Worm (Caenorhabditis elegans) whole organism, late embryonic: ENCODE data around the gene mel-11.
A peak's percentile ranks its signal among the peaks of the same experiment; 100 is the strongest.

Experiments
- C08G9.2 ChIP-seq: sonication (generic microtip); optimal IDR thresholded peaks from 2 replicates; lab custom pipeline; 2016; ENCODE audit warnings: mild to moderate bottlenecking, missing genetic modification characterization, moderate library complexity, missing compliant biosample characterization
- C38D4.7 ChIP-seq: fragments of 200-800 bp; sonication (Bioruptor generic); optimal IDR thresholded peaks from 2 replicates; lab custom pipeline; 2018; ENCODE audit warnings: mild to moderate bottlenecking, missing genetic modification characterization, moderate library complexity, missing compliant biosample characterization
- F13H6.1 ChIP-seq: sonication (generic microtip); optimal IDR thresholded peaks from 2 replicates; lab custom pipeline; 2016; ENCODE audit warnings: missing genetic modification characterization, missing compliant biosample characterization
- T23F11.4 ChIP-seq: fragments of 200-800 bp; sonication (Bioruptor generic); optimal IDR thresholded peaks from 2 replicates; lab custom pipeline; 2018; ENCODE audit warnings: mild to moderate bottlenecking, missing genetic modification characterization, missing compliant biosample characterization
- ama-1 ChIP-seq: fragments of 150-350 bp; optimal IDR thresholded peaks from 2 replicates; lab custom pipeline; 2014
- ceh-18 ChIP-seq: sonication (generic microtip); optimal IDR thresholded peaks from 2 replicates; lab custom pipeline; 2016; ENCODE audit warnings: missing genetic modification characterization, missing compliant biosample characterization
- ceh-19 ChIP-seq: fragments of 200-800 bp; sonication (Bioruptor generic); optimal IDR thresholded peaks from 2 replicates; lab custom pipeline; 2018; ENCODE audit warnings: mild to moderate bottlenecking, missing genetic modification characterization, missing compliant biosample characterization
- ceh-2 ChIP-seq: sonication (generic microtip); optimal IDR thresholded peaks from 2 replicates; lab custom pipeline; 2016; ENCODE audit warnings: missing genotype, missing genetic modification characterization, missing compliant biosample characterization
- ceh-31 ChIP-seq: sonication (generic microtip); optimal IDR thresholded peaks from 2 replicates; lab custom pipeline; 2016; ENCODE audit warnings: missing genetic modification characterization, missing compliant biosample characterization
- ceh-34 ChIP-seq: sonication (generic microtip); optimal IDR thresholded peaks from 2 replicates; lab custom pipeline; 2016; ENCODE audit warnings: mild to moderate bottlenecking, missing genetic modification characterization, missing compliant biosample characterization
- ceh-45 ChIP-seq: fragments of 200-800 bp; sonication (Bioruptor generic); IDR thresholded peaks from 2 replicates; pipeline ENCODE4 v1.3.6; 2022; ENCODE audit warnings: missing genetic modification reagents, missing genetic modification characterization, missing compliant biosample characterization
- ceh-48 ChIP-seq: sonication (generic microtip); optimal IDR thresholded peaks from 2 replicates; lab custom pipeline; 2016; ENCODE audit warnings: missing genetic modification characterization, inconsistent platforms, missing compliant biosample characterization
- ceh-9 ChIP-seq: sonication (generic microtip); optimal IDR thresholded peaks from 2 replicates; lab custom pipeline; 2016; ENCODE audit warnings: mild to moderate bottlenecking, missing genetic modification characterization, inconsistent platforms, missing compliant biosample characterization
- elt-2 ChIP-seq: sonication (generic microtip); optimal IDR thresholded peaks from 2 replicates; lab custom pipeline; 2016; ENCODE audit warnings: missing genetic modification reagents, missing genetic modification characterization, missing compliant biosample characterization
- elt-4 ChIP-seq: sonication (generic microtip); optimal IDR thresholded peaks from 2 replicates; lab custom pipeline; 2016; ENCODE audit warnings: missing genetic modification characterization, missing compliant biosample characterization
- eyg-1 ChIP-seq: sonication (generic microtip); optimal IDR thresholded peaks from 2 replicates; lab custom pipeline; 2016; ENCODE audit warnings: missing genotype, missing genetic modification characterization, missing compliant biosample characterization
- fax-1 ChIP-seq: sonication (generic microtip); optimal IDR thresholded peaks from 2 replicates; lab custom pipeline; 2016; ENCODE audit warnings: missing genotype, missing genetic modification characterization, missing compliant biosample characterization
- fkh-6 ChIP-seq: sonication (generic microtip); optimal IDR thresholded peaks from 2 replicates; lab custom pipeline; 2016; ENCODE audit warnings: missing genetic modification characterization, missing compliant biosample characterization
- hlh-30 ChIP-seq: sonication (generic microtip); optimal IDR thresholded peaks from 2 replicates; lab custom pipeline; 2017; ENCODE audit warnings: antibody characterized with exemption, missing genetic modification characterization, missing compliant biosample characterization; ENCODE audit not compliant: insufficient read depth
- hlh-8 ChIP-seq: sonication (generic microtip); optimal IDR thresholded peaks from 2 replicates; lab custom pipeline; 2016; ENCODE audit warnings: missing genotype, missing genetic modification characterization, missing compliant biosample characterization
- lin-11 ChIP-seq: fragments of 200-800 bp; sonication (Bioruptor generic); optimal IDR thresholded peaks from 2 replicates; lab custom pipeline; 2018; ENCODE audit warnings: mild to moderate bottlenecking, missing genetic modification characterization, missing compliant biosample characterization
- nfya-1 ChIP-seq: sonication (generic microtip); optimal IDR thresholded peaks from 2 replicates; lab custom pipeline; 2017; ENCODE audit warnings: missing genetic modification characterization, mild to moderate bottlenecking, missing compliant biosample characterization, antibody characterized with exemption, moderate library complexity
- nhr-232 ChIP-seq: sonication (generic microtip); optimal IDR thresholded peaks from 2 replicates; lab custom pipeline; 2016; ENCODE audit warnings: missing genetic modification characterization, missing compliant biosample characterization
- npax-4 ChIP-seq: sonication (generic microtip); optimal IDR thresholded peaks from 2 replicates; lab custom pipeline; 2016; ENCODE audit warnings: missing genetic modification characterization, missing compliant biosample characterization
- pag-3 ChIP-seq: sonication (generic microtip); optimal IDR thresholded peaks from 2 replicates; lab custom pipeline; 2016; ENCODE audit warnings: missing compliant biosample characterization, missing genetic modification characterization, borderline replicate concordance
- pat-9 ChIP-seq: fragments of 200-800 bp; sonication (Bioruptor generic); optimal IDR thresholded peaks from 2 replicates; lab custom pipeline; 2018; ENCODE audit warnings: mild to moderate bottlenecking, missing genetic modification characterization, moderate library complexity, missing compliant biosample characterization
- pax-1 ChIP-seq: fragments of 150-350 bp; optimal IDR thresholded peaks from 2 replicates; lab custom pipeline; 2014; ENCODE audit warnings: missing biosample characterization, missing genetic modification characterization
- pqm-1 ChIP-seq: sonication (generic microtip); optimal IDR thresholded peaks from 2 replicates; lab custom pipeline; 2016; ENCODE audit warnings: missing genetic modification characterization, missing compliant biosample characterization
- ref-2 ChIP-seq: sonication (generic microtip); optimal IDR thresholded peaks from 2 replicates; lab custom pipeline; 2016; ENCODE audit warnings: missing genetic modification characterization, missing compliant biosample characterization
- sox-2 ChIP-seq: fragments of 200-800 bp; sonication (Bioruptor generic); IDR thresholded peaks from 2 replicates; pipeline ENCODE4 v1.3.6; 2022; ENCODE audit warnings: missing genetic modification reagents, missing genetic modification characterization, missing compliant biosample characterization
- syd-9 ChIP-seq: sonication (generic microtip); optimal IDR thresholded peaks from 2 replicates; lab custom pipeline; 2016; ENCODE audit warnings: mild to moderate bottlenecking, missing genetic modification characterization, moderate library complexity, missing compliant biosample characterization
- tbx-2 ChIP-seq: sonication (generic microtip); optimal IDR thresholded peaks from 2 replicates; lab custom pipeline; 2016; ENCODE audit warnings: missing genetic modification characterization, missing compliant biosample characterization
- unc-42 ChIP-seq: sonication (generic microtip); optimal IDR thresholded peaks from 2 replicates; lab custom pipeline; 2016; ENCODE audit warnings: missing genotype, missing genetic modification characterization, missing compliant biosample characterization
- unc-55 ChIP-seq: sonication (generic microtip); optimal IDR thresholded peaks from 2 replicates; lab custom pipeline; 2017; ENCODE audit warnings: missing biosample characterization, missing genetic modification reagents, missing genetic modification characterization

Gene mel-11

ce11 chrII:9310204-9310603 lies 48.1 kb upstream of the mel-11 start, which contains the start of gene cam-1:
Gene cam-1 (minus strand): TSS chrII:9310304.
- no peak for TF ChIP-seq elt-2
- no peak for TF ChIP-seq C08G9.2 (tag; lab: Kevin White, UChicago)
- TF ChIP-seq ama-1 (lab: Kevin White, UChicago) = no peak
- no peak for TF ChIP-seq ceh-31 (tag; lab: Kevin White, UChicago)
- TF ChIP-seq T23F11.4 = no peak
- TF ChIP-seq hlh-30 = no peak
- TF ChIP-seq ceh-18 (tag; lab: Kevin White, UChicago) = no peak
- TF ChIP-seq ceh-45 (GFP tag; lab: Robert Waterston, UW) = no peak
- TF ChIP-seq ceh-19 (GFP tag; lab: Kevin White, UChicago) = no peak
- TF ChIP-seq unc-55 (GFP tag; lab: Kevin White, UChicago) = no peak
- TF ChIP-seq pat-9 (tag; lab: Kevin White, UChicago) = no peak
- TF ChIP-seq hlh-8 (tag; lab: Kevin White, UChicago) = no peak
- no peak for TF ChIP-seq ceh-9
- TF ChIP-seq ref-2 (tag; lab: Kevin White, UChicago) = no peak
- no peak for TF ChIP-seq pag-3
- no peak for TF ChIP-seq pqm-1 (tag; lab: Kevin White, UChicago)
- TF ChIP-seq npax-4 (tag; lab: Kevin White, UChicago) = no peak
- no peak for TF ChIP-seq ceh-2
- TF ChIP-seq lin-11 (tag; lab: Kevin White, UChicago) = no peak
- no peak for TF ChIP-seq nfya-1 (tag; lab: Kevin White, UChicago)

DNA sequence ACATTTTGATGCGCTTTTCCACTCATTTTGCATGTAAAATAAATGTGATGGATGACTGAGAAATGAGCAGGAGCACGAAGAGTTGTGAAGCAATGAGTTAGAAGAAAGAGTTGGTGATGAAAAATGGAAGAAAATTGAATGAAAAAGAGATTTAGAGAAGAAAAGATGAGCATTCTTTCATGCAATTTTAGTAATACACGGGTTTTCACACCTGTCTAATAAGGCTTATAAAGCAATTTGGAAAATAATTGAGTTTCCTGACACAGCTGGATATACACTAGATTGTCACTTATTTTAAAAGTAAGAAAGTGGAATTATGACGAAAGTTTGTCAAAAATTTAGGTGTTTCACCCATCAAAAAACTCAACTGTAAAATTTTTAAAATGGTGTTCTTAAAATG lies 47.5 kb upstream of the mel-11 start:
- TF ChIP-seq eyg-1 (tag; lab: Kevin White, UChicago) (no peak), fax-1 (tag; lab: Kevin White, UChicago) (no peak), unc-42 (tag; lab: Kevin White, UChicago) (peak; percentile 48)

DNA sequence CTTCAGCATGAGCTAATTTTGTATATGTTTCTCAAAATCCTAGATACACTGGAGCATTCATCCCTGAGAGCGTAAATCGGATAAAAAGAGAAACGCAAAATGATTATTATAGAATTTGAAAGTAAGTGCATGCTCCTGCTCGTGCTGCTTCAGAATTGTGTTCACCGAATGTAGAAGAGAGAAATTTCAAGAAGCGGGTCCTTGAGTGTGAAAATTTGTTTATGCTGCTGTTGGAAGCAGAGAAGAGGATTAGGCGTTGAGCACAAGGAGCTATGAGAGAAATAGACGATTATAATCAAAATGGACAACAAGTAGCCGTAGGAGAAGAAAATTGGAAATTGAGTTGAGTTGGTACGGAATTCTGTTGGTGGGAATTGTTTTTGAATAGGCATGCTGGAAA lies 46.6 kb upstream of the mel-11 start:
- no peak for TF ChIP-seq nhr-232 (tag; lab: Kevin White, UChicago)
- no peak for TF ChIP-seq pag-3
- no peak for TF ChIP-seq F13H6.1
- no peak for TF ChIP-seq pqm-1 (tag; lab: Kevin White, UChicago)
- no peak for TF ChIP-seq fkh-6 (tag; lab: Kevin White, UChicago)
- no peak for TF ChIP-seq ceh-48 (tag; lab: Kevin White, UChicago)
- TF ChIP-seq ref-2 (tag; lab: Kevin White, UChicago) = no peak
- TF ChIP-seq unc-42 (tag; lab: Kevin White, UChicago) = peak; percentile 88
- TF ChIP-seq pax-1 (tag; lab: Kevin White, UChicago) = no peak
- TF ChIP-seq, all 69 proteins: peak for 1

ce11 chrII:9313335-9313734 lies 45.0 kb upstream of the mel-11 start:
- no peak for TF ChIP-seq C38D4.7 (GFP tag; lab: Kevin White, UChicago)
- peak; percentile 48 for TF ChIP-seq ref-2 (tag; lab: Kevin White, UChicago)
- no peak for TF ChIP-seq syd-9 (tag; lab: Kevin White, UChicago)
- peak; percentile 93 for TF ChIP-seq pax-1 (tag; lab: Kevin White, UChicago)
- TF ChIP-seq ceh-34 (tag; lab: Kevin White, UChicago) = peak; percentile 67
- peak; percentile 34 for TF ChIP-seq ceh-2
- peak; percentile 83 for TF ChIP-seq ceh-31 (tag; lab: Kevin White, UChicago)
- TF ChIP-seq ceh-19 (GFP tag; lab: Kevin White, UChicago) = peak; percentile 26
- TF ChIP-seq elt-4 = no peak
- TF ChIP-seq sox-2 = peak; percentile 73

DNA sequence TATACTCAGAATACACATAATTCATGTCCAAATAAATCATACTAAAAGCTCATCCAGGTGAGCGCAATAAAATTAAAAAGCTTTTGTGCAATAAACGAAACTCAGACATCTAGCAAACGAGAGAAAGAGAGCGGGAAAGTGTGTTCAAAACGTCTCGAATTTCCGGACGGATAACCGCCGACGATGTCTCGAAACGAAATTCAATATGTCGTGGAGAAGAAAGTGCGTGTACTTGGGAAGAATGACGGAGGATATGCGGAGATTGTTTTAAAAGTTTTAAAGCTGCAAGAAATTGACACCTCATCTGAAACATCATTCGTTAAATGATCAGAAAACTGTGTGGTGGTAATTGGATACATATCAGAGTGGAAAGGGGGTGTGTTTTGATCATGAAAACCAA lies 43.6 kb upstream of the mel-11 start:
- TF ChIP-seq tbx-2 (tag; lab: Kevin White, UChicago) = no peak
- peak; percentile 97 for TF ChIP-seq ceh-34 (tag; lab: Kevin White, UChicago)
